Fruit fly (Drosophila melanogaster): ENCODE measurements around the gene CG11583.

The CG11583 gene

DNA sequence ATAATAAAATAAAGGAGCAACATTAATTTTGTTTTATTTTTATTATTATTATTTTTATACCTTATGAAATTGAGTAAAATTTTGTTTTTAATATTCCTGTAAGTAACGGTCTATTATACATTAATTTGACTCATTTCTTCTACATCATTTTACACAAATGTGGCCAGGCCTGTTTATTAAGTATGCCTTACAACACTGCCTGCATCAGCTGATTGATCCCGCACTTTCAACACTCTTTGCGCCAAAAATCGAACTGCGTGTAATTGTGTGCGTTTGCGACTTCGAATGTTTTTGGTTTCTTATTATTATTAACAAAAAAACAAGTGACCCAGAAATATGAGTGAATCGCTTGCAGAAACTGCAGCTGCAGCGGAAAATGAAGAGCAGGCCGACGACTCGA, 30.7 kb upstream of the CG11583 start, which contains the start of gene Claspin (continued):
- peak; percentile 80 for TF ChIP-seq Ets97D (GFP tag; optimal IDR thresholded peaks at IDR 0.05)
- TF ChIP-seq Antp (GFP tag; optimal IDR thresholded peaks at IDR 0.05), result peak; percentile 45
- TF ChIP-seq CG12659 (GFP tag; optimal IDR thresholded peaks at IDR 0.05), result peak; percentile 66
- no peak for TF ChIP-seq ab (GFP tag; optimal IDR thresholded peaks at IDR 0.05)
- no peak for TF ChIP-seq Hr39 (optimal IDR thresholded peaks at IDR 0.05)
- peak; percentile 7 for TF ChIP-seq Sry-δ (GFP tag; optimal IDR thresholded peaks at IDR 0.05)
- peak; percentile 45 for TF ChIP-seq CG33213 (GFP tag; optimal IDR thresholded peaks at IDR 0.05)
- no peak for TF ChIP-seq zen2 (GFP tag; IDR thresholded peaks at IDR 0.05; ENCODE audit: partially characterized antibody)
- no peak for TF ChIP-seq Trl (optimal IDR thresholded peaks at IDR 0.05)
- peak; percentile 24 for TF ChIP-seq Trl (GFP tag; optimal IDR thresholded peaks at IDR 0.05)
- TF ChIP-seq Max (GFP tag; optimal IDR thresholded peaks at IDR 0.05), result peak; percentile 19
- peak; percentile 13; the same call in 1 of the 2 replicates for TF ChIP-seq CG10366 (GFP tag; IDR thresholded peaks at IDR 0.05)
- no peak for TF ChIP-seq hkb (optimal IDR thresholded peaks at IDR 0.05)
- peak; percentile 20 for TF ChIP-seq hkb (GFP tag; IDR thresholded peaks at IDR 0.05)
- peak; percentile 61 for TF ChIP-seq CG12155 (GFP tag; optimal IDR thresholded peaks at IDR 0.05)
- TF ChIP-seq CG1233 (GFP tag; optimal IDR thresholded peaks at IDR 0.05), result no peak
- peak; percentile 58 for TF ChIP-seq CG12942 (GFP tag; optimal IDR thresholded peaks at IDR 0.05)
- TF ChIP-seq CG7556 (GFP tag; optimal IDR thresholded peaks at IDR 0.05), result no peak
- TF ChIP-seq dysf (GFP tag; IDR thresholded peaks at IDR 0.05), result peak; percentile 30; the same call in 1 of the 3 replicates
- no peak for TF ChIP-seq pan (optimal IDR thresholded peaks at IDR 0.05)
- TF ChIP-seq pan (GFP tag; optimal IDR thresholded peaks at IDR 0.05 in 1 of 2, IDR thresholded peaks at IDR 0.05 in 1 of 2), result peak in 1 of 2 experiments; percentile 20
- no peak for TF ChIP-seq CG8281 (tag; optimal IDR thresholded peaks at IDR 0.05)
- peak; percentile 27 for TF ChIP-seq CG1602 (GFP tag; optimal IDR thresholded peaks at IDR 0.05)
- TF ChIP-seq CG10462 (GFP tag; optimal IDR thresholded peaks at IDR 0.05), result peak; percentile 47
- no peak for TF ChIP-seq Deaf1 (tag; optimal IDR thresholded peaks at IDR 0.05)
- TF ChIP-seq tll (GFP tag; optimal IDR thresholded peaks at IDR 0.05), result no peak
- peak; percentile 53 for TF ChIP-seq pho (GFP tag; optimal IDR thresholded peaks at IDR 0.05)
- peak; percentile 44 for TF ChIP-seq Chrac-16 (GFP tag; optimal IDR thresholded peaks at IDR 0.05)
- TF ChIP-seq CG8944 (GFP tag; optimal IDR thresholded peaks at IDR 0.05), result peak; percentile 18
- peak; percentile 5 for TF ChIP-seq CG4854 (GFP tag; optimal IDR thresholded peaks at IDR 0.05)
- TF ChIP-seq Ssrp (tag; optimal IDR thresholded peaks at IDR 0.05), result peak; percentile 15
- no peak for TF ChIP-seq Eip74EF (GFP tag; optimal IDR thresholded peaks at IDR 0.05)
- peak; percentile 95 for TF ChIP-seq Med (GFP tag)
- peak; percentile 22 for TF ChIP-seq dm (GFP tag; optimal IDR thresholded peaks at IDR 0.05)
- no peak for TF ChIP-seq br (optimal IDR thresholded peaks at IDR 0.05)
- TF ChIP-seq CG6791 (GFP tag; IDR thresholded peaks at IDR 0.05; ENCODE audit: partially characterized antibody), result peak; percentile 37; the same call in 1 of the 3 replicates
- TF ChIP-seq Opbp (GFP tag; IDR thresholded peaks at IDR 0.05; ENCODE audit: partially characterized antibody), result peak; percentile 49; the same call in 1 of the 3 replicates
- peak; percentile 53 for TF ChIP-seq CG15601 (tag; optimal IDR thresholded peaks at IDR 0.05)
- peak; percentile 66 for TF ChIP-seq Lhr (GFP tag; optimal IDR thresholded peaks at IDR 0.05)
- peak; percentile 60 for TF ChIP-seq shn (GFP tag; optimal IDR thresholded peaks at IDR 0.05)
- TF ChIP-seq CG4282 (GFP tag; optimal IDR thresholded peaks at IDR 0.05), result peak; percentile 50
- no peak for TF ChIP-seq CG6683 (GFP tag; optimal IDR thresholded peaks at IDR 0.05)
- TF ChIP-seq nerfin-1 (tag; optimal IDR thresholded peaks at IDR 0.05), result no peak
- TF ChIP-seq her (GFP tag; optimal IDR thresholded peaks at IDR 0.05), result peak; percentile 10
- TF ChIP-seq CG14710 (tag; optimal IDR thresholded peaks at IDR 0.05), result peak; percentile 35
- TF ChIP-seq B-H2 (GFP tag; optimal IDR thresholded peaks at IDR 0.05), result peak; percentile 65
- no peak for TF ChIP-seq CG18011 (GFP tag; optimal IDR thresholded peaks at IDR 0.05)
- TF ChIP-seq CTCF (GFP tag; optimal IDR thresholded peaks at IDR 0.05), result peak; percentile 44
- no peak for TF ChIP-seq Atf3 (GFP tag; optimal IDR thresholded peaks at IDR 0.05)
- TF ChIP-seq Fer1 (GFP tag; optimal IDR thresholded peaks at IDR 0.05), result peak; percentile 33
- peak; percentile 62 for TF ChIP-seq Xrp1 (GFP tag; IDR thresholded peaks at IDR 0.05)
- peak; percentile 5 for TF ChIP-seq CG16863 (GFP tag; optimal IDR thresholded peaks at IDR 0.05)
- peak; percentile 75 for TF ChIP-seq CG2120 (GFP tag; optimal IDR thresholded peaks at IDR 0.05)
